Worm (Caenorhabditis elegans) whole organism, young adult: ENCODE data around the gene srlf-3.

Experiments
- hlh-26 ChIP-seq: fragments of 200-800 bp; sonication (Bioruptor generic); conservative IDR thresholded peaks from 2 replicates; pipeline ENCODE4 v1.3.6; 2022; ENCODE audit warnings: missing genetic modification reagents, missing genetic modification characterization, missing compliant biosample characterization
- lsl-1 ChIP-seq: fragments of 200-800 bp; sonication (Bioruptor generic); optimal IDR thresholded peaks from 2 replicates; lab custom pipeline; 2018; ENCODE audit warnings: mild to moderate bottlenecking, missing genetic modification characterization, moderate library complexity, missing compliant biosample characterization

ce11 chrIV:8499956-8500355 is 12.7 kb downstream of the srlf-3 start:
- TF ChIP-seq lsl-1 = no peak
- TF ChIP-seq hlh-26 (GFP tag; lab: Robert Waterston, UW) = no peak
